Worm (Caenorhabditis elegans) whole organism, L2 larva: ENCODE measurements around the gene C17F4.11.

Experiments
- lin-11 ChIP-seq: fragments of 150-350 bp; sonication (generic microtip); optimal IDR thresholded peaks from 2 replicates; lab custom pipeline; 2014; ENCODE audit warnings: missing biosample characterization, missing genetic modification characterization, inconsistent platforms, mixed read lengths
- mbf-1 ChIP-seq: sonication (generic microtip); optimal IDR thresholded peaks from 2 replicates; lab custom pipeline; 2017; ENCODE audit warnings: missing biosample characterization, missing genetic modification characterization
- ztf-4 ChIP-seq: fragments of 150-350 bp; optimal IDR thresholded peaks from 2 replicates; lab custom pipeline; 2014; ENCODE audit warnings: missing biosample characterization, missing genetic modification characterization

ce11 chrII:3230422-3230821 is 6.8 kb upstream of the C17F4.11 start, which contains the start of gene srh-297:
- TF ChIP-seq mbf-1 (tag; lab: Kevin White, UChicago) (no peak), lin-11 (tag; lab: Kevin White, UChicago) (no peak), ztf-4 (tag; lab: Kevin White, UChicago) (no peak)
